Fruit fly (Drosophila melanogaster) whole organism: ENCODE measurements around the gene CG33679.

Source experiments
- CG8478 ChIP-seq: fragments of >200 bp; optimal IDR thresholded peaks from 2 replicates; lab custom pipeline; 2018; ENCODE audit warnings: inconsistent platforms
- pan ChIP-seq: fragments of >200 bp; optimal IDR thresholded peaks from 2 replicates; lab custom pipeline; 2017
- usp ChIP-seq: fragments of >200 bp; optimal IDR thresholded peaks from 2 replicates; lab custom pipeline; 2017; ENCODE audit warnings: missing biosample characterization, missing genetic modification characterization, mixed read lengths

DNA sequence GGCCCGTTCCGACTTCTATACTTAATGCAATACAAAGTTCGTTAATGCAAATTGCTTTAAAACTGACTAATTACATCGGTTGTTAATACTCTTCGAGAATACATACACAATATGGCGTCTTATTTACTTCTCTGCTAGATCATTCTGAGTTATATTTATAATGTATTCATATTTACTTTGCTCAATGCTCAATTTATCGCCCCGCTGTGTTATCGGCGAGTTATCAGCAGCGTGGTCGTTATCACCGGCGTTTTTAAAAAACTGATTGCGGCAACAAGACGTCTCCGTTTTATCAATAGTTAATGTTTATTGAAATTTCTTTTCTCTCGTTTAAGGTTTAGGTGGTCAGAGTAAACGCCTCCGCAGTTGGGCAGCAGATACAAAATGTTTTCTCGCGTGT, 897 bp downstream of the CG33679 start:
- TF ChIP-seq CG8478 (lab: Kevin White, UChicago) (no peak), pan (no peak), usp (GFP tag; lab: Kevin White, UChicago) (no peak)
